Worm (Caenorhabditis elegans): ENCODE data around the gene F29G6.1.

- TF ChIP-seq aly-1 (tag; optimal IDR thresholded peaks at IDR 0.05) (no peak), ama-1 (optimal IDR thresholded peaks at IDR 0.05) (no peak), pes-1 (GFP tag; IDR thresholded peaks at IDR 0.05) (no peak), hmg-4 (GFP tag; optimal IDR thresholded peaks at IDR 0.05) (no peak), hmbx-1 (tag; optimal IDR thresholded peaks at IDR 0.05) (no peak), tra-4 (tag; optimal IDR thresholded peaks at IDR 0.05) (no peak), ceh-36 (tag; optimal IDR thresholded peaks at IDR 0.05) (no peak), B0310.2 (tag; optimal IDR thresholded peaks at IDR 0.05) (no peak), tbx-11 (GFP tag; IDR thresholded peaks at IDR 0.05) (no peak), flt-1 (GFP tag; IDR thresholded peaks at IDR 0.05) (no peak)
Measured at ce11 chrX:11474605-11475385, 27.3 kb upstream of the F29G6.1 start.

All from whole organism, early embryonic.